Fruit fly (Drosophila melanogaster): Measurements from ENCODE around the gene CG46412.

- TF ChIP-seq woc (GFP tag; optimal IDR thresholded peaks at IDR 0.05) (no peak), h (GFP tag; optimal IDR thresholded peaks at IDR 0.05) (no peak), OdsH (GFP tag; optimal IDR thresholded peaks at IDR 0.05) (no peak), Abd-B (GFP tag; optimal IDR thresholded peaks at IDR 0.05) (no peak), Vsx2 (GFP tag; optimal IDR thresholded peaks at IDR 0.05; ENCODE audit: partially characterized antibody) (no peak), Jra (GFP tag; optimal IDR thresholded peaks at IDR 0.05) (no peak), Hr78 (GFP tag; optimal IDR thresholded peaks at IDR 0.05) (no peak), dl (GFP tag; optimal IDR thresholded peaks at IDR 0.05; ENCODE audit: insufficient read depth in 1 of 2, partially characterized antibody in 2 of 2) (peak in 1 of 2 experiments; percentile 2), dsf (GFP tag; optimal IDR thresholded peaks at IDR 0.05; ENCODE audit: borderline replicate concordance) (no peak), CrebA (GFP tag; optimal IDR thresholded peaks at IDR 0.05; ENCODE audit: borderline replicate concordance) (no peak), sv (GFP tag; optimal IDR thresholded peaks at IDR 0.05) (no peak), GATAd (GFP tag; optimal IDR thresholded peaks at IDR 0.05) (no peak)
These were observed 32.8 kb upstream of the CG46412 start, which contains the start of gene CG7368 for dm6 chr3L:11596585-11597252.
